Fruit fly (Drosophila melanogaster) whole organism, embryonic: ENCODE results near the gene Helz.

Source experiments
- Ada2b ChIP-seq: fragments of 200-800 bp; sonication (Bioruptor generic); IDR thresholded peaks from 2 replicates; pipeline ENCODE4 v1.3.6; 2022; ENCODE audit warnings: missing biosample characterization, missing genetic modification characterization
- Adf1 ChIP-seq: fragments of 200-800 bp; sonication (Bioruptor generic); IDR thresholded peaks from 2 replicates; pipeline ENCODE4 v1.3.6; 2022; ENCODE audit warnings: missing biosample characterization, missing genetic modification characterization
- CG10366 ChIP-seq: fragments of 200-800 bp; sonication (Bioruptor generic); IDR thresholded peaks from 2 replicates; pipeline ENCODE4 v1.3.6; 2022; ENCODE audit warnings: missing biosample characterization, missing genetic modification characterization
- CG11398 ChIP-seq: fragments of 200-800 bp; sonication (Bioruptor generic); optimal IDR thresholded peaks from 2 replicates; lab custom pipeline; 2016; ENCODE audit warnings: missing biosample characterization, missing genetic modification characterization
- CG12391 ChIP-seq: fragments of 200-800 bp; sonication (Bioruptor generic); optimal IDR thresholded peaks from 3 replicates; lab custom pipeline; 2018; ENCODE audit warnings: missing biosample characterization, mild to moderate bottlenecking, missing genetic modification characterization, moderate library complexity
- CG13894 ChIP-seq: fragments of 200-800 bp; sonication (Bioruptor generic); optimal IDR thresholded peaks from 3 replicates; lab custom pipeline; 2018; ENCODE audit warnings: missing biosample characterization, mild to moderate bottlenecking, missing genetic modification characterization, moderate library complexity
- CG1529 ChIP-seq: fragments of 200-800 bp; sonication (Bioruptor generic); optimal IDR thresholded peaks from 3 replicates; lab custom pipeline; 2018; ENCODE audit warnings: missing biosample characterization, missing genetic modification characterization
- CG15479 ChIP-seq: fragments of 200-800 bp; sonication (Bioruptor generic); optimal IDR thresholded peaks from 3 replicates; lab custom pipeline; 2019; ENCODE audit warnings: missing biosample characterization, mild to moderate bottlenecking, missing genetic modification characterization, moderate library complexity
- CG17568 ChIP-seq: fragments of 200-800 bp; sonication (Bioruptor generic); optimal IDR thresholded peaks from 2 replicates; lab custom pipeline; 2018; ENCODE audit warnings: missing biosample characterization, mild to moderate bottlenecking, missing genetic modification characterization, moderate library complexity
- CG2116 ChIP-seq: fragments of 200-800 bp; sonication (Bioruptor generic); optimal IDR thresholded peaks from 3 replicates; lab custom pipeline; 2018; ENCODE audit warnings: missing biosample characterization, mild to moderate bottlenecking, missing genetic modification characterization
- CG32532 ChIP-seq: fragments of 200-800 bp; sonication (Bioruptor generic); IDR thresholded peaks from 2 replicates; pipeline ENCODE4 v1.3.6; 2022; ENCODE audit warnings: missing biosample characterization, missing genetic modification characterization
- CG3847 ChIP-seq: fragments of 200-800 bp; sonication (Bioruptor generic); IDR thresholded peaks from 2 replicates; pipeline ENCODE4 v1.3.6; 2022; ENCODE audit warnings: missing biosample characterization, missing genetic modification characterization
- CG6689 ChIP-seq: fragments of 200-800 bp; sonication (Bioruptor generic); IDR thresholded peaks from 2 replicates; pipeline ENCODE4 v1.3.6; 2022; ENCODE audit warnings: missing biosample characterization, missing genetic modification characterization
- CG7745 ChIP-seq: fragments of 200-800 bp; sonication (Bioruptor generic); optimal IDR thresholded peaks from 2 replicates; lab custom pipeline; 2018; ENCODE audit warnings: missing biosample characterization, mild to moderate bottlenecking, missing genetic modification characterization, moderate library complexity
- CG9876 ChIP-seq: fragments of 200-800 bp; sonication (Bioruptor generic); optimal IDR thresholded peaks from 2 replicates; lab custom pipeline; 2016; ENCODE audit warnings: missing biosample characterization, missing genetic modification characterization
- Chrac-16 ChIP-seq: fragments of 200-800 bp; sonication (Bioruptor generic); optimal IDR thresholded peaks from 3 replicates; lab custom pipeline; 2016; ENCODE audit warnings: missing biosample characterization, missing genetic modification characterization
- Dbx ChIP-seq: fragments of 200-800 bp; sonication (Bioruptor generic); IDR thresholded peaks from 3 replicates; pipeline ENCODE4 v1.3.6; 2022; ENCODE audit warnings: missing biosample characterization, missing genetic modification characterization
- Dip3 ChIP-seq: fragments of 200-800 bp; sonication (Bioruptor generic); optimal IDR thresholded peaks from 3 replicates; lab custom pipeline; 2016; ENCODE audit warnings: missing biosample characterization, missing genetic modification characterization
- Drgx ChIP-seq: fragments of 200-800 bp; sonication (Bioruptor generic); IDR thresholded peaks from 2 replicates; pipeline ENCODE4 v1.3.6; 2022; ENCODE audit warnings: missing biosample characterization, missing genetic modification characterization
- HLHmδ ChIP-seq: fragments of 200-800 bp; sonication (Bioruptor generic); optimal IDR thresholded peaks from 2 replicates; lab custom pipeline; 2018; ENCODE audit warnings: missing biosample characterization, mild to moderate bottlenecking, missing genetic modification characterization, moderate library complexity
- Hr3 ChIP-seq: fragments of 200-800 bp; sonication (Bioruptor generic); optimal IDR thresholded peaks from 3 replicates; lab custom pipeline; 2016; ENCODE audit warnings: missing biosample characterization, missing genetic modification characterization
- Max ChIP-seq: fragments of 200-800 bp; sonication (Bioruptor generic); optimal IDR thresholded peaks from 2 replicates; lab custom pipeline; 2016; ENCODE audit warnings: missing biosample characterization, mild to moderate bottlenecking, missing genetic modification characterization
- Med ChIP-seq: fragments of 200-800 bp; sonication (Bioruptor generic); peaks from one replicate; lab custom pipeline; 2016; ENCODE audit warnings: missing biosample characterization, missing genetic modification characterization, mild to moderate bottlenecking, inconsistent platforms, moderate library complexity
- Mes4 ChIP-seq: fragments of 200-800 bp; sonication (Bioruptor generic); optimal IDR thresholded peaks from 2 replicates; lab custom pipeline; 2016; ENCODE audit warnings: missing biosample characterization, missing genetic modification characterization
- Mrtf ChIP-seq: fragments of 200-800 bp; sonication (Bioruptor generic); IDR thresholded peaks from 3 replicates; pipeline ENCODE4 v1.3.6; 2022; ENCODE audit warnings: missing biosample characterization, missing genetic modification characterization
- Poxn ChIP-seq: fragments of 200-800 bp; sonication (Bioruptor generic); IDR thresholded peaks from 2 replicates; pipeline ENCODE4 v1.3.6; 2022; ENCODE audit warnings: missing biosample characterization, missing genetic modification characterization
- Sox102F ChIP-seq: fragments of 200-800 bp; sonication (Bioruptor generic); optimal IDR thresholded peaks from 2 replicates; lab custom pipeline; 2018; ENCODE audit warnings: missing biosample characterization, mild to moderate bottlenecking, missing genetic modification characterization, moderate library complexity
- ab ChIP-seq: fragments of 200-800 bp; sonication (Bioruptor generic); optimal IDR thresholded peaks from 2 replicates; lab custom pipeline; 2016; ENCODE audit warnings: missing biosample characterization, missing genetic modification characterization
- al ChIP-seq: fragments of 200-800 bp; sonication (Bioruptor generic); IDR thresholded peaks from 2 replicates; pipeline ENCODE4 v1.3.6; 2022; ENCODE audit warnings: missing biosample characterization, missing genetic modification characterization
- bcd ChIP-seq: fragments of 200-800 bp; sonication (Bioruptor generic); optimal IDR thresholded peaks from 2 replicates; lab custom pipeline; 2017; ENCODE audit warnings: missing biosample characterization, mild to moderate bottlenecking, missing genetic modification characterization
- chn ChIP-seq: fragments of 200-800 bp; sonication (Bioruptor generic); optimal IDR thresholded peaks from 2 replicates; lab custom pipeline; 2016; ENCODE audit warnings: missing biosample characterization, missing genetic modification characterization
- corto ChIP-seq: fragments of 200-800 bp; sonication (Bioruptor generic); optimal IDR thresholded peaks from 2 replicates; lab custom pipeline; 2016; ENCODE audit warnings: missing biosample characterization, mild to moderate bottlenecking, missing genetic modification characterization, moderate library complexity
- crc ChIP-seq: fragments of 200-800 bp; sonication (Bioruptor generic); optimal IDR thresholded peaks from 2 replicates; lab custom pipeline; 2016; ENCODE audit warnings: missing biosample characterization, missing genetic modification characterization
- crp ChIP-seq, 2 experiments: fragments of 200-800 bp; sonication (Bioruptor generic); optimal IDR thresholded peaks; 2 replicates in 1 of 2; 3 replicates in 1 of 2; lab custom pipeline; 2017; ENCODE audit warnings: missing biosample characterization in 2 of 2, missing genetic modification characterization in 2 of 2, mild to moderate bottlenecking in 1 of 2, moderate library complexity in 1 of 2
- dan ChIP-seq: fragments of 200-800 bp; sonication (Bioruptor generic); IDR thresholded peaks from 2 replicates; pipeline ENCODE4 v1.3.6; 2022; ENCODE audit warnings: missing biosample characterization, missing genetic modification characterization
- danr ChIP-seq: fragments of 200-800 bp; sonication (Bioruptor generic); IDR thresholded peaks from 2 replicates; pipeline ENCODE4 v1.3.6; 2022; ENCODE audit warnings: missing biosample characterization, missing genetic modification characterization
- dati ChIP-seq: fragments of 200-800 bp; sonication (Bioruptor generic); IDR thresholded peaks from 2 replicates; pipeline ENCODE4 v1.3.6; 2022; ENCODE audit warnings: missing biosample characterization, missing genetic modification characterization
- gfzf ChIP-seq: fragments of 200-800 bp; sonication (Bioruptor generic); optimal IDR thresholded peaks from 2 replicates; lab custom pipeline; 2016; ENCODE audit warnings: missing biosample characterization, mild to moderate bottlenecking, missing genetic modification characterization, moderate library complexity
- gro ChIP-seq: fragments of 200-800 bp; sonication (Bioruptor generic); optimal IDR thresholded peaks from 2 replicates; lab custom pipeline; 2016; ENCODE audit warnings: missing biosample characterization, missing genetic modification characterization
- lbe ChIP-seq: fragments of 200-800 bp; sonication (Bioruptor generic); optimal IDR thresholded peaks from 2 replicates; lab custom pipeline; 2016; ENCODE audit warnings: missing biosample characterization, mild to moderate bottlenecking, missing genetic modification characterization
- lmd ChIP-seq: fragments of 200-800 bp; sonication (Bioruptor generic); IDR thresholded peaks from 2 replicates; pipeline ENCODE4 v1.3.6; 2022; ENCODE audit warnings: missing biosample characterization, missing genetic modification characterization
- oc ChIP-seq: fragments of 200-800 bp; sonication (Bioruptor generic); optimal IDR thresholded peaks from 2 replicates; lab custom pipeline; 2018; ENCODE audit warnings: missing biosample characterization, mild to moderate bottlenecking, missing genetic modification characterization, moderate library complexity
- otp ChIP-seq: fragments of 200-800 bp; sonication (Bioruptor generic); IDR thresholded peaks from 3 replicates; pipeline ENCODE4, ENCODE4 v1.3.6; 2022; ENCODE audit warnings: missing biosample characterization, missing genetic modification characterization
- peb ChIP-seq: fragments of 200-800 bp; sonication (Bioruptor generic); IDR thresholded peaks from 2 replicates; pipeline ENCODE4 v1.3.6; 2022; ENCODE audit warnings: missing biosample characterization, missing genetic modification characterization
- phol ChIP-seq: fragments of 200-800 bp; sonication (Bioruptor generic); optimal IDR thresholded peaks from 3 replicates; lab custom pipeline; 2018; ENCODE audit warnings: missing biosample characterization, mild to moderate bottlenecking, missing genetic modification characterization, moderate library complexity
- pzg ChIP-seq: fragments of 200-800 bp; sonication (Bioruptor generic); optimal IDR thresholded peaks from 3 replicates; lab custom pipeline; 2018; ENCODE audit warnings: missing biosample characterization, mild to moderate bottlenecking, missing genetic modification characterization, moderate library complexity
- salm ChIP-seq: fragments of 200-800 bp; sonication (Bioruptor generic); optimal IDR thresholded peaks from 2 replicates; lab custom pipeline; 2018; ENCODE audit warnings: missing biosample characterization, mild to moderate bottlenecking, missing genetic modification characterization
- sqz ChIP-seq: fragments of 200-800 bp; sonication (Bioruptor generic); optimal IDR thresholded peaks from 3 replicates; lab custom pipeline; 2018; ENCODE audit warnings: missing biosample characterization, mild to moderate bottlenecking, missing genetic modification characterization
- tap ChIP-seq: fragments of 200-800 bp; optimal IDR thresholded peaks from 3 replicates; lab custom pipeline; 2019; ENCODE audit warnings: missing biosample characterization, mild to moderate bottlenecking, missing genetic modification characterization, moderate library complexity
- tin ChIP-seq: fragments of 200-800 bp; sonication (Bioruptor generic); optimal IDR thresholded peaks from 3 replicates; lab custom pipeline; 2016; ENCODE audit warnings: missing biosample characterization, missing genetic modification characterization
- zen ChIP-seq: fragments of 200-800 bp; sonication (Bioruptor generic); optimal IDR thresholded peaks from 3 replicates; lab custom pipeline; 2018; ENCODE audit warnings: missing biosample characterization, mild to moderate bottlenecking, missing genetic modification characterization, moderate library complexity
- zfh2 ChIP-seq: fragments of 200-800 bp; sonication (Bioruptor generic); optimal IDR thresholded peaks from 2 replicates; lab custom pipeline; 2016; ENCODE audit warnings: missing biosample characterization, missing genetic modification characterization

The Helz gene

dm6 chr3L:14785492-14785916, 4.2 kb upstream of the Helz start (continued):
- TF ChIP-seq corto (GFP tag; lab: Kevin White, UChicago): no peak
- no peak for TF ChIP-seq CG9876 (GFP tag; lab: Kevin White, UChicago)
- TF ChIP-seq Hr3 (GFP tag; lab: Kevin White, UChicago): no peak
- peak; percentile 85 for TF ChIP-seq Drgx (GFP tag; lab: Robert Waterston, UW)
- TF ChIP-seq oc (tag; lab: Kevin White, UChicago): no peak
- no peak for TF ChIP-seq CG2116
- no peak for TF ChIP-seq HLHmδ (GFP tag; lab: Kevin White, UChicago)
- no peak for TF ChIP-seq gro (GFP tag; lab: Kevin White, UChicago)
- TF ChIP-seq ab (GFP tag; lab: Kevin White, UChicago): no peak
- TF ChIP-seq bcd: no peak
- peak; percentile 89 for TF ChIP-seq CG15479 (GFP tag; lab: Kevin White, UChicago)
- peak; percentile 9 for TF ChIP-seq Sox102F (GFP tag; lab: Kevin White, UChicago)
- TF ChIP-seq CG10366 (GFP tag; lab: Robert Waterston, UW): peak; percentile 31
- no peak for TF ChIP-seq sqz (GFP tag; lab: Kevin White, UChicago)
- TF ChIP-seq dan (GFP tag; lab: Robert Waterston, UW): no peak
- no peak for TF ChIP-seq CG7745 (tag; lab: Kevin White, UChicago)
- no peak for TF ChIP-seq tap (tag; lab: Kevin White, UChicago)
- TF ChIP-seq Poxn (GFP tag; lab: Robert Waterston, UW): no peak
- no peak for TF ChIP-seq CG3847 (GFP tag; lab: Robert Waterston, UW)
- no peak for TF ChIP-seq tin (GFP tag; lab: Kevin White, UChicago)
- no peak for TF ChIP-seq Dip3 (GFP tag; lab: Kevin White, UChicago)
- peak; percentile 0 for TF ChIP-seq Chrac-16 (GFP tag; lab: Kevin White, UChicago)
- 0 out of 2 replicates have a peak, but pooled peaks have one; percentile 20 for TF ChIP-seq danr (GFP tag; lab: Robert Waterston, UW)
- TF ChIP-seq salm (tag; lab: Kevin White, UChicago): no peak
- peak; percentile 31; the same call in 1 of the 2 replicates for TF ChIP-seq Ada2b
- TF ChIP-seq lbe (GFP tag; lab: Kevin White, UChicago): peak; percentile 5
- TF ChIP-seq CG1529 (GFP tag; lab: Kevin White, UChicago): no peak
- TF ChIP-seq CG17568 (GFP tag; lab: Kevin White, UChicago): no peak
- TF ChIP-seq dati (GFP tag; lab: Robert Waterston, UW): no peak
- peak; percentile 52; the same call in 1 of the 3 replicates for TF ChIP-seq Mrtf (GFP tag; lab: Robert Waterston, UW)
- no peak for TF ChIP-seq Mes4 (GFP tag; lab: Kevin White, UChicago)
- TF ChIP-seq Dbx (GFP tag; lab: Robert Waterston, UW): peak; percentile 41; the same call in 2 of the 3 replicates
- TF ChIP-seq CG12391 (tag; lab: Kevin White, UChicago): no peak
- no peak for TF ChIP-seq CG13894
- no peak for TF ChIP-seq zen (tag; lab: Kevin White, UChicago)
- no peak for TF ChIP-seq chn
- no peak for TF ChIP-seq gfzf (GFP tag; lab: Kevin White, UChicago)
- peak; percentile 49 for TF ChIP-seq CG32532
- no peak for TF ChIP-seq CG6689 (GFP tag; lab: Robert Waterston, UW)
- TF ChIP-seq crp (GFP tag; optimal IDR thresholded peaks at IDR 0.05; lab: Kevin White, UChicago): peak in 1 of 2 experiments; percentile 63
- TF ChIP-seq otp (GFP tag; lab: Robert Waterston, UW): no peak
- TF ChIP-seq al: 0 out of 2 replicates have a peak, but pooled peaks have one; percentile 19
- no peak for TF ChIP-seq pzg (GFP tag; lab: Kevin White, UChicago)
- no peak for TF ChIP-seq Max (GFP tag; lab: Kevin White, UChicago)
- peak; percentile 55 for TF ChIP-seq lmd (GFP tag; lab: Robert Waterston, UW)
- peak; percentile 1 for TF ChIP-seq crc
- peak; percentile 44 for TF ChIP-seq zfh2 (GFP tag; lab: Kevin White, UChicago)
- TF ChIP-seq peb (GFP tag; lab: Robert Waterston, UW): peak; percentile 50; the same call in 1 of the 2 replicates
- no peak for TF ChIP-seq Adf1 (GFP tag; lab: Robert Waterston, UW)
- TF ChIP-seq Med (GFP tag; lab: Kevin White, UChicago): peak; percentile 90
- TF ChIP-seq CG11398 (GFP tag; lab: Kevin White, UChicago): no peak
- TF ChIP-seq phol (tag; lab: Kevin White, UChicago): peak; percentile 4
